Fruit fly (Drosophila melanogaster) whole organism, embryonic: ENCODE data around the gene GstO3.

Experiments
- ATbp ChIP-seq: fragments of 200-800 bp; sonication (Bioruptor generic); optimal IDR thresholded peaks from 2 replicates; lab custom pipeline; 2017; ENCODE audit warnings: missing biosample characterization, mild to moderate bottlenecking, missing genetic modification characterization, missing genetic modification reagents
- CG10431 ChIP-seq: fragments of 200-800 bp; sonication (Bioruptor generic); optimal IDR thresholded peaks from 3 replicates; lab custom pipeline; 2018; ENCODE audit warnings: missing biosample characterization, mild to moderate bottlenecking, missing genetic modification characterization
- CG10543 ChIP-seq: fragments of 200-800 bp; sonication (Bioruptor generic); optimal IDR thresholded peaks from 3 replicates; lab custom pipeline; 2017; ENCODE audit warnings: missing biosample characterization, mild to moderate bottlenecking, missing genetic modification characterization, moderate library complexity
- CG10565 ChIP-seq: fragments of 200-800 bp; sonication (Bioruptor generic); optimal IDR thresholded peaks from 3 replicates; lab custom pipeline; 2016; ENCODE audit warnings: missing biosample characterization, mild to moderate bottlenecking, missing genetic modification characterization
- CG11560 ChIP-seq: fragments of 200-800 bp; sonication (Bioruptor generic); IDR thresholded peaks from 3 replicates; pipeline ENCODE4 v1.3.6; 2022; ENCODE audit warnings: missing biosample characterization, missing genetic modification characterization
- CG11696 ChIP-seq: fragments of 200-800 bp; sonication (Bioruptor generic); IDR thresholded peaks from 2 replicates; pipeline ENCODE4 v1.3.6; 2022; ENCODE audit warnings: missing biosample characterization, missing genetic modification characterization
- CG15479 ChIP-seq: fragments of 200-800 bp; sonication (Bioruptor generic); optimal IDR thresholded peaks from 3 replicates; lab custom pipeline; 2019; ENCODE audit warnings: missing biosample characterization, mild to moderate bottlenecking, missing genetic modification characterization, moderate library complexity
- CG2120 ChIP-seq: fragments of 200-800 bp; sonication (Bioruptor generic); optimal IDR thresholded peaks from 3 replicates; lab custom pipeline; 2016; ENCODE audit warnings: missing biosample characterization, missing genetic modification characterization
- CG2875 ChIP-seq: fragments of 200-800 bp; sonication (Bioruptor generic); optimal IDR thresholded peaks from 2 replicates; lab custom pipeline; 2017; ENCODE audit warnings: missing biosample characterization, mild to moderate bottlenecking, missing genetic modification characterization, missing genetic modification reagents
- CG34422 ChIP-seq: fragments of 200-800 bp; sonication (Bioruptor generic); IDR thresholded peaks from 3 replicates; pipeline ENCODE4 v1.3.6; 2022; ENCODE audit warnings: missing biosample characterization, missing genetic modification characterization
- CG3847 ChIP-seq: fragments of 200-800 bp; sonication (Bioruptor generic); IDR thresholded peaks from 2 replicates; pipeline ENCODE4 v1.3.6; 2022; ENCODE audit warnings: missing biosample characterization, missing genetic modification characterization
- CG5180 ChIP-seq: fragments of 200-800 bp; sonication (Bioruptor generic); optimal IDR thresholded peaks from 3 replicates; lab custom pipeline; 2017; ENCODE audit warnings: missing biosample characterization, missing genetic modification characterization, mild to moderate bottlenecking, moderate library complexity, missing genetic modification reagents
- CG6175 ChIP-seq: fragments of 200-800 bp; sonication (Bioruptor generic); IDR thresholded peaks from 3 replicates; pipeline ENCODE4 v1.3.6; 2022; ENCODE audit warnings: missing biosample characterization, missing genetic modification characterization
- CG6791 ChIP-seq: fragments of 200-800 bp; sonication (Bioruptor generic); IDR thresholded peaks from 3 replicates; pipeline ENCODE4 v1.3.6; 2022; ENCODE audit warnings: missing biosample characterization, missing genetic modification characterization; ENCODE audit not compliant: partially characterized antibody
- CG7839 ChIP-seq: fragments of 200-800 bp; sonication (Bioruptor generic); optimal IDR thresholded peaks from 3 replicates; lab custom pipeline; 2018; ENCODE audit warnings: missing biosample characterization, mild to moderate bottlenecking, missing genetic modification characterization, moderate library complexity
- CG9876 ChIP-seq: fragments of 200-800 bp; sonication (Bioruptor generic); optimal IDR thresholded peaks from 2 replicates; lab custom pipeline; 2016; ENCODE audit warnings: missing biosample characterization, missing genetic modification characterization
- CHES-1-like ChIP-seq: fragments of 200-800 bp; sonication (Bioruptor generic); optimal IDR thresholded peaks from 2 replicates; lab custom pipeline; 2016; ENCODE audit warnings: missing biosample characterization, missing genetic modification characterization
- Dip2 ChIP-seq: fragments of 200-800 bp; sonication (Bioruptor generic); IDR thresholded peaks from 2 replicates; pipeline ENCODE4 v1.3.6; 2022; ENCODE audit warnings: missing biosample characterization, missing genetic modification characterization
- Doc3 ChIP-seq: fragments of 200-800 bp; sonication (Bioruptor generic); IDR thresholded peaks from 3 replicates; pipeline ENCODE4 v1.3.6; 2022; ENCODE audit warnings: missing biosample characterization, missing genetic modification characterization; ENCODE audit not compliant: partially characterized antibody
- Hmr ChIP-seq: fragments of 200-800 bp; sonication (Bioruptor generic); optimal IDR thresholded peaks from 3 replicates; lab custom pipeline; 2017; ENCODE audit warnings: mild to moderate bottlenecking, missing biosample characterization, missing genetic modification reagents, missing genetic modification characterization
- Hsf ChIP-seq: fragments of 200-800 bp; sonication (Bioruptor generic); optimal IDR thresholded peaks from 3 replicates; lab custom pipeline; 2016; ENCODE audit warnings: missing biosample characterization, missing genetic modification characterization
- Mes4 ChIP-seq: fragments of 200-800 bp; sonication (Bioruptor generic); optimal IDR thresholded peaks from 2 replicates; lab custom pipeline; 2016; ENCODE audit warnings: missing biosample characterization, missing genetic modification characterization
- Myb ChIP-seq: fragments of 200-800 bp; sonication (Bioruptor generic); optimal IDR thresholded peaks from 2 replicates; lab custom pipeline; 2016; ENCODE audit warnings: missing biosample characterization, missing genetic modification characterization
- NfI ChIP-seq: fragments of 200-800 bp; sonication (Bioruptor generic); optimal IDR thresholded peaks from 3 replicates; lab custom pipeline; 2018; ENCODE audit warnings: missing biosample characterization, mild to moderate bottlenecking, missing genetic modification characterization, moderate library complexity
- Rx ChIP-seq: fragments of 200-800 bp; sonication (Bioruptor generic); IDR thresholded peaks from 2 replicates; pipeline ENCODE4 v1.3.6; 2022; ENCODE audit warnings: missing biosample characterization, missing genetic modification characterization
- Xbp1 ChIP-seq: fragments of 200-800 bp; sonication (Bioruptor generic); optimal IDR thresholded peaks from 3 replicates; lab custom pipeline; 2016; ENCODE audit warnings: missing biosample characterization, mild to moderate bottlenecking, missing genetic modification characterization
- YL-1 ChIP-seq: fragments of 200-800 bp; sonication (Bioruptor generic); optimal IDR thresholded peaks from 3 replicates; lab custom pipeline; 2017; ENCODE audit warnings: missing biosample characterization, mild to moderate bottlenecking, missing genetic modification characterization
- abd-A ChIP-seq: fragments of 200-800 bp; sonication (Bioruptor generic); optimal IDR thresholded peaks from 3 replicates; lab custom pipeline; 2019; ENCODE audit warnings: missing biosample characterization, mild to moderate bottlenecking, missing genetic modification characterization, moderate library complexity
- cato ChIP-seq: fragments of 200-800 bp; sonication (Bioruptor generic); optimal IDR thresholded peaks from 2 replicates; lab custom pipeline; 2016; ENCODE audit warnings: missing biosample characterization, missing genetic modification characterization, borderline replicate concordance
- croc ChIP-seq: fragments of 200-800 bp; sonication (Bioruptor generic); conservative IDR thresholded peaks from 3 replicates; pipeline ENCODE4 v1.3.6; 2022; ENCODE audit warnings: missing biosample characterization, missing genetic modification characterization
- crp ChIP-seq, 2 experiments: fragments of 200-800 bp; sonication (Bioruptor generic); optimal IDR thresholded peaks; 2 replicates in 1 of 2; 3 replicates in 1 of 2; lab custom pipeline; 2017; ENCODE audit warnings: missing biosample characterization in 2 of 2, missing genetic modification characterization in 2 of 2, mild to moderate bottlenecking in 1 of 2, moderate library complexity in 1 of 2
- dm ChIP-seq: fragments of 200-800 bp; sonication (Bioruptor generic); optimal IDR thresholded peaks from 3 replicates; lab custom pipeline; 2016; ENCODE audit warnings: missing biosample characterization, missing genetic modification characterization
- esg ChIP-seq: fragments of 200-800 bp; sonication (Bioruptor generic); conservative IDR thresholded peaks from 2 replicates; pipeline ENCODE4 v1.3.6; 2022; ENCODE audit warnings: missing biosample characterization, missing genetic modification characterization
- eyg ChIP-seq: fragments of 200-800 bp; sonication (Bioruptor generic); optimal IDR thresholded peaks from 3 replicates; lab custom pipeline; 2016; ENCODE audit warnings: missing biosample characterization, missing genetic modification characterization
- fd96Cb ChIP-seq: fragments of 200-800 bp; sonication (Bioruptor generic); optimal IDR thresholded peaks from 2 replicates; lab custom pipeline; 2018; ENCODE audit warnings: missing biosample characterization, mild to moderate bottlenecking, missing genetic modification characterization, moderate library complexity
- fu2 ChIP-seq: fragments of 200-800 bp; sonication (Bioruptor generic); optimal IDR thresholded peaks from 2 replicates; lab custom pipeline; 2016; ENCODE audit warnings: missing biosample characterization, missing genetic modification characterization
- gsb-n ChIP-seq: fragments of 200-800 bp; sonication (Bioruptor generic); optimal IDR thresholded peaks from 3 replicates; lab custom pipeline; 2018; ENCODE audit warnings: missing biosample characterization, mild to moderate bottlenecking, missing genetic modification characterization
- jumu ChIP-seq: fragments of 200-800 bp; sonication (Bioruptor generic); optimal IDR thresholded peaks from 3 replicates; lab custom pipeline; 2016; ENCODE audit warnings: missing biosample characterization, missing genetic modification characterization
- org-1 ChIP-seq: fragments of 200-800 bp; sonication (Bioruptor generic); optimal IDR thresholded peaks from 2 replicates; lab custom pipeline; 2017; ENCODE audit warnings: missing biosample characterization, missing genetic modification characterization
- pan ChIP-seq, 4 experiments: fragments of >200 bp in 3 of 4; fragments of 200-800 bp in 1 of 4; sonication (Bioruptor generic) in 1 of 4; optimal IDR thresholded peaks in 3 of 4; IDR thresholded peaks in 1 of 4; 2 replicates each; pipeline versions ENCODE4 v1.3.6 to Lab custom; 2017 to 2022; ENCODE audit warnings: missing biosample characterization in 2 of 4, missing genetic modification characterization in 2 of 4, mixed read lengths in 1 of 4
- pros ChIP-seq: fragments of 200-800 bp; sonication (Bioruptor generic); optimal IDR thresholded peaks from 3 replicates; lab custom pipeline; 2019; ENCODE audit warnings: missing biosample characterization, mild to moderate bottlenecking, missing genetic modification characterization, moderate library complexity
- ranshi ChIP-seq: fragments of 200-800 bp; sonication (Bioruptor generic); IDR thresholded peaks from 2 replicates; pipeline ENCODE4 v1.3.6; 2022; ENCODE audit warnings: missing biosample characterization, missing genetic modification characterization
- repo ChIP-seq: fragments of 200-800 bp; sonication (Bioruptor generic); optimal IDR thresholded peaks from 2 replicates; lab custom pipeline; 2016; ENCODE audit warnings: missing biosample characterization, missing genetic modification characterization
- slp2 ChIP-seq: fragments of 200-800 bp; sonication (Bioruptor generic); optimal IDR thresholded peaks from 2 replicates; lab custom pipeline; 2016; ENCODE audit warnings: missing biosample characterization, missing genetic modification characterization
- sob ChIP-seq: fragments of 200-800 bp; sonication (Bioruptor generic); IDR thresholded peaks from 2 replicates; pipeline ENCODE4 v1.3.6; 2022; ENCODE audit warnings: missing biosample characterization, missing genetic modification characterization
- sqz ChIP-seq: fragments of 200-800 bp; sonication (Bioruptor generic); optimal IDR thresholded peaks from 3 replicates; lab custom pipeline; 2018; ENCODE audit warnings: missing biosample characterization, mild to moderate bottlenecking, missing genetic modification characterization
- tio ChIP-seq: fragments of 200-800 bp; sonication (Bioruptor generic); optimal IDR thresholded peaks from 2 replicates; lab custom pipeline; 2017; ENCODE audit warnings: missing biosample characterization, missing genetic modification characterization, inconsistent platforms
- vnd ChIP-seq: fragments of 200-800 bp; sonication (Bioruptor generic); IDR thresholded peaks from 3 replicates; pipeline ENCODE4 v1.3.6; 2022; ENCODE audit warnings: missing biosample characterization, missing genetic modification characterization; ENCODE audit not compliant: partially characterized antibody

GstO3 gene

DNA sequence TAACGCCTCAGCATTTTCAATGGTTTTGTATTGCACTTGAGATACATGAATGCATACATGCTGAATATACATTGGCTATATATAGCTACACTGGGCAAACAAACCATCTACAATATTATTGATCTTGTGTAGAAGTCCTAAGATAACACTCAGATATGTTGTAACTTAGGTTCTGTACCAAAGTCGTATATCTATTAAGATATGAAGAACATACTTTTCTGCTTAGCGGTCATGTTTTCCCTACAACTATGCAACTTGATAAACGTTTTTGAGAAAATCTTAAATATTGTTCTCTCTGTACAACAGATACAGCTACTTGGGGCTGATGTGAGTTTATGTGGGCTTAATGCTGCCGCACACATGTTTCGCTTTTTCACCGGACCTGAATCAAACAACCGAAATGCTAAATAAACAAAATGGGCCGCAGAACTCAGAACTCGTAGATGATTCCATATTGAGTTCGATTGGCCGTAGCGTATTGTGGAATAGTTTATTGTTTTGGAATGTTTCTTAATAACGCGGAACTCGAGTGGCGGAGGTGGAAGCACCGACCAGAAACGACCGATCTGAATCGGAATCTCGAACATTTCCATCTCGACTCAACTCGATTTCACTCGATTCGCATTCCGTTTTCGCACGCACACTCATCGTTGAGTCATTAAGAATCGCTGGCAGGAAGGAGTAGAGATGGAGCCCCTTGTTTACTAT, 30.7 kb downstream of the GstO3 start (continued):
- peak; percentile 2 for TF ChIP-seq sqz (GFP tag; lab: Kevin White, UChicago)
- peak; percentile 38 for TF ChIP-seq Xbp1 (GFP tag; lab: Kevin White, UChicago)
- no peak for TF ChIP-seq Dip2 (GFP tag; lab: Robert Waterston, UW)
- no peak for TF ChIP-seq eyg (GFP tag; lab: Kevin White, UChicago)
- 0 out of 2 replicates have a peak, but pooled peaks have one; percentile 6 for TF ChIP-seq CG3847 (GFP tag; lab: Robert Waterston, UW)
- TF ChIP-seq CG7839 = peak; percentile 60
- no peak for TF ChIP-seq CG2120
- TF ChIP-seq sob = peak; percentile 34; the same call in 1 of the 2 replicates
- peak; percentile 3 for TF ChIP-seq repo (GFP tag; lab: Kevin White, UChicago)
- TF ChIP-seq cato (GFP tag; lab: Kevin White, UChicago) = peak; percentile 36
- peak; percentile 31 for TF ChIP-seq Mes4 (GFP tag; lab: Kevin White, UChicago)
- TF ChIP-seq esg (GFP tag; lab: Robert Waterston, UW) = no peak
- peak; percentile 57 for TF ChIP-seq CG2875 (GFP tag; lab: Kevin White, UChicago)
- no peak for TF ChIP-seq Doc3 (GFP tag; lab: Robert Waterston, UW)
- peak; percentile 50 for TF ChIP-seq org-1 (GFP tag; lab: Kevin White, UChicago)
- TF ChIP-seq CG6175 (GFP tag; lab: Robert Waterston, UW) = no peak
- TF ChIP-seq vnd (GFP tag; lab: Robert Waterston, UW) = no peak
- peak; percentile 9 for TF ChIP-seq jumu (GFP tag; lab: Kevin White, UChicago)
- no peak for TF ChIP-seq pros (GFP tag; lab: Kevin White, UChicago)
- TF ChIP-seq CG11560 = no peak
- TF ChIP-seq Myb = no peak
- TF ChIP-seq Hmr (GFP tag; lab: Kevin White, UChicago) = peak; percentile 41
- TF ChIP-seq dm (GFP tag; lab: Kevin White, UChicago) = no peak
- TF ChIP-seq CG10543 (GFP tag; lab: Kevin White, UChicago) = peak; percentile 68
- TF ChIP-seq fd96Cb (tag; lab: Kevin White, UChicago) = peak; percentile 53
- no peak for TF ChIP-seq pan (optimal IDR thresholded peaks at IDR 0.05; lab: Kevin White, UChicago)
- TF ChIP-seq pan (GFP tag; optimal IDR thresholded peaks at IDR 0.05 in 1 of 2, IDR thresholded peaks at IDR 0.05 in 1 of 2) = peak in 1 of 2 experiments; percentile 38
- TF ChIP-seq gsb-n (tag; lab: Kevin White, UChicago) = peak; percentile 60
- TF ChIP-seq CG10565 (GFP tag; lab: Kevin White, UChicago) = no peak
- peak; percentile 70 for TF ChIP-seq CG10431 (GFP tag; lab: Kevin White, UChicago)
- TF ChIP-seq Rx (GFP tag; lab: Robert Waterston, UW) = no peak
- no peak for TF ChIP-seq CG34422 (GFP tag; lab: Robert Waterston, UW)
- peak; percentile 24 for TF ChIP-seq tio (GFP tag; lab: Kevin White, UChicago)
- no peak for TF ChIP-seq crp (GFP tag; optimal IDR thresholded peaks at IDR 0.05; lab: Kevin White, UChicago)
- peak; percentile 26 for TF ChIP-seq slp2 (GFP tag; lab: Kevin White, UChicago)
- no peak for TF ChIP-seq CG11696
- peak; percentile 18 for TF ChIP-seq NfI (GFP tag; lab: Kevin White, UChicago)
- no peak for TF ChIP-seq CG6791 (GFP tag; lab: Robert Waterston, UW)
- no peak for TF ChIP-seq CG15479 (GFP tag; lab: Kevin White, UChicago)
- TF ChIP-seq ATbp = peak; percentile 70
- TF ChIP-seq Hsf (GFP tag; lab: Kevin White, UChicago) = peak; percentile 14
- peak; percentile 38 for TF ChIP-seq CG5180 (GFP tag; lab: Kevin White, UChicago)
- no peak for TF ChIP-seq CG9876 (GFP tag; lab: Kevin White, UChicago)
- peak; percentile 20 for TF ChIP-seq abd-A
- TF ChIP-seq fu2 (GFP tag; lab: Kevin White, UChicago) = no peak
- no peak for TF ChIP-seq YL-1 (GFP tag; lab: Kevin White, UChicago)
- no peak for TF ChIP-seq ranshi (GFP tag; lab: Robert Waterston, UW)
- peak; percentile 20 for TF ChIP-seq CHES-1-like (GFP tag; lab: Kevin White, UChicago)
- peak; percentile 48; the same call in 2 of the 3 replicates for TF ChIP-seq croc (GFP tag; lab: Robert Waterston, UW)
